Fruit fly (Drosophila melanogaster) whole organism, embryonic: ENCODE measurements around the gene CG31637.

ENCODE experiments used
- ATbp ChIP-seq: fragments of 200-800 bp; sonication (Bioruptor generic); optimal IDR thresholded peaks from 2 replicates; lab custom pipeline; 2017; ENCODE audit warnings: missing biosample characterization, mild to moderate bottlenecking, missing genetic modification characterization, missing genetic modification reagents
- Ada2b ChIP-seq: fragments of 200-800 bp; sonication (Bioruptor generic); IDR thresholded peaks from 2 replicates; pipeline ENCODE4 v1.3.6; 2022; ENCODE audit warnings: missing biosample characterization, missing genetic modification characterization
- BEAF-32 ChIP-seq: fragments of 200-800 bp; sonication (Bioruptor generic); optimal IDR thresholded peaks from 3 replicates; lab custom pipeline; 2017; ENCODE audit warnings: missing biosample characterization, missing genetic modification characterization, mild to moderate bottlenecking, moderate library complexity, missing genetic modification reagents
- Bteb2 ChIP-seq: fragments of 200-800 bp; sonication (Bioruptor generic); optimal IDR thresholded peaks from 2 replicates; lab custom pipeline; 2016; ENCODE audit warnings: missing biosample characterization, missing genetic modification characterization
- CG10274 ChIP-seq: fragments of 200-800 bp; sonication (Bioruptor generic); optimal IDR thresholded peaks from 3 replicates; lab custom pipeline; 2017; ENCODE audit warnings: missing biosample characterization, mild to moderate bottlenecking, missing genetic modification characterization
- CG10321 ChIP-seq: fragments of 200-800 bp; sonication (Bioruptor generic); IDR thresholded peaks from 2 replicates; pipeline ENCODE4 v1.3.6; 2022; ENCODE audit warnings: missing biosample characterization, missing genetic modification characterization
- CG10654 ChIP-seq: fragments of 200-800 bp; sonication (Bioruptor generic); optimal IDR thresholded peaks from 2 replicates; lab custom pipeline; 2016; ENCODE audit warnings: missing biosample characterization, missing genetic modification characterization
- CG14667 ChIP-seq: fragments of 200-800 bp; sonication (Bioruptor generic); IDR thresholded peaks from 2 replicates; pipeline ENCODE4 v1.3.6; 2022; ENCODE audit warnings: missing biosample characterization, missing genetic modification characterization
- CG1529 ChIP-seq: fragments of 200-800 bp; sonication (Bioruptor generic); optimal IDR thresholded peaks from 3 replicates; lab custom pipeline; 2018; ENCODE audit warnings: missing biosample characterization, missing genetic modification characterization
- CG15696 ChIP-seq: fragments of 200-800 bp; sonication (Bioruptor generic); optimal IDR thresholded peaks from 2 replicates; lab custom pipeline; 2019; ENCODE audit warnings: missing biosample characterization, mild to moderate bottlenecking, missing genetic modification characterization, moderate library complexity
- CG17359 ChIP-seq: fragments of 200-800 bp; sonication (Bioruptor generic); optimal IDR thresholded peaks from 3 replicates; lab custom pipeline; 2018; ENCODE audit warnings: missing biosample characterization, mild to moderate bottlenecking, missing genetic modification characterization, moderate library complexity
- CG17568 ChIP-seq: fragments of 200-800 bp; sonication (Bioruptor generic); optimal IDR thresholded peaks from 2 replicates; lab custom pipeline; 2018; ENCODE audit warnings: missing biosample characterization, mild to moderate bottlenecking, missing genetic modification characterization, moderate library complexity
- CG18619 ChIP-seq: fragments of 200-800 bp; sonication (Bioruptor generic); optimal IDR thresholded peaks from 3 replicates; lab custom pipeline; 2017; ENCODE audit warnings: missing biosample characterization, mild to moderate bottlenecking, missing genetic modification characterization
- CG2116 ChIP-seq: fragments of 200-800 bp; sonication (Bioruptor generic); optimal IDR thresholded peaks from 3 replicates; lab custom pipeline; 2018; ENCODE audit warnings: missing biosample characterization, mild to moderate bottlenecking, missing genetic modification characterization
- CG2202 ChIP-seq: fragments of 200-800 bp; sonication (Bioruptor generic); optimal IDR thresholded peaks from 2 replicates; lab custom pipeline; 2018; ENCODE audit warnings: missing biosample characterization, mild to moderate bottlenecking, missing genetic modification characterization
- CG43689 ChIP-seq: fragments of 200-800 bp; sonication (Bioruptor generic); IDR thresholded peaks from 2 replicates; pipeline ENCODE4 v1.3.6; 2022; ENCODE audit warnings: missing biosample characterization, missing genetic modification characterization
- CG6272 ChIP-seq: fragments of 200-800 bp; sonication (Bioruptor generic); IDR thresholded peaks from 2 replicates; pipeline ENCODE4 v1.3.6; 2022; ENCODE audit warnings: missing biosample characterization, missing genetic modification characterization
- CG6813 ChIP-seq: fragments of 200-800 bp; sonication (Bioruptor generic); optimal IDR thresholded peaks from 2 replicates; lab custom pipeline; 2017; ENCODE audit warnings: missing biosample characterization, missing genetic modification characterization, mild to moderate bottlenecking, moderate library complexity, missing genetic modification reagents
- CTCF ChIP-seq: fragments of 200-800 bp; sonication (Bioruptor generic); optimal IDR thresholded peaks from 2 replicates; lab custom pipeline; 2017; ENCODE audit warnings: missing biosample characterization, mild to moderate bottlenecking, missing genetic modification characterization, moderate library complexity
- D19B ChIP-seq: fragments of 200-800 bp; sonication (Bioruptor generic); optimal IDR thresholded peaks from 2 replicates; lab custom pipeline; 2017; ENCODE audit warnings: missing biosample characterization, mild to moderate bottlenecking, missing genetic modification characterization
- Dbx ChIP-seq: fragments of 200-800 bp; sonication (Bioruptor generic); IDR thresholded peaks from 3 replicates; pipeline ENCODE4 v1.3.6; 2022; ENCODE audit warnings: missing biosample characterization, missing genetic modification characterization
- E2f2 ChIP-seq: fragments of 200-800 bp; sonication (Bioruptor generic); IDR thresholded peaks from 2 replicates; pipeline ENCODE4 v1.3.6; 2022; ENCODE audit warnings: missing biosample characterization, missing genetic modification characterization
- Hand ChIP-seq: fragments of 200-800 bp; sonication (Bioruptor generic); optimal IDR thresholded peaks from 2 replicates; lab custom pipeline; 2017; ENCODE audit warnings: mild to moderate bottlenecking, missing biosample characterization, missing genetic modification reagents, missing genetic modification characterization
- Hmr ChIP-seq: fragments of 200-800 bp; sonication (Bioruptor generic); optimal IDR thresholded peaks from 3 replicates; lab custom pipeline; 2017; ENCODE audit warnings: mild to moderate bottlenecking, missing biosample characterization, missing genetic modification reagents, missing genetic modification characterization
- Kr ChIP-seq: fragments of 200-800 bp; sonication (Bioruptor generic); optimal IDR thresholded peaks from 2 replicates; lab custom pipeline; 2017; ENCODE audit warnings: missing biosample characterization, mild to moderate bottlenecking, missing genetic modification characterization
- Mad ChIP-seq: fragments of 200-800 bp; sonication (Bioruptor generic); optimal IDR thresholded peaks from 2 replicates; lab custom pipeline; 2016; ENCODE audit warnings: missing biosample characterization, missing genetic modification characterization
- NFAT ChIP-seq: fragments of 200-800 bp; sonication (Bioruptor generic); IDR thresholded peaks from 2 replicates; pipeline ENCODE4 v1.3.6; 2022; ENCODE audit warnings: missing biosample characterization, missing genetic modification characterization
- PHDP ChIP-seq: fragments of 200-800 bp; sonication (Bioruptor generic); optimal IDR thresholded peaks from 3 replicates; lab custom pipeline; 2018; ENCODE audit warnings: missing biosample characterization, mild to moderate bottlenecking, missing genetic modification characterization, moderate library complexity
- Poxn ChIP-seq: fragments of 200-800 bp; sonication (Bioruptor generic); IDR thresholded peaks from 2 replicates; pipeline ENCODE4 v1.3.6; 2022; ENCODE audit warnings: missing biosample characterization, missing genetic modification characterization
- Rfx ChIP-seq: fragments of 200-800 bp; sonication (Bioruptor generic); IDR thresholded peaks from 2 replicates; pipeline ENCODE4 v1.3.6; 2022; ENCODE audit warnings: missing biosample characterization, missing genetic modification characterization
- Sry-δ ChIP-seq: fragments of 200-800 bp; sonication (Bioruptor generic); optimal IDR thresholded peaks from 2 replicates; lab custom pipeline; 2016; ENCODE audit warnings: missing biosample characterization, missing genetic modification characterization
- al ChIP-seq: fragments of 200-800 bp; sonication (Bioruptor generic); IDR thresholded peaks from 2 replicates; pipeline ENCODE4 v1.3.6; 2022; ENCODE audit warnings: missing biosample characterization, missing genetic modification characterization
- ap ChIP-seq: fragments of 200-800 bp; sonication (Bioruptor generic); IDR thresholded peaks from 2 replicates; pipeline ENCODE4 v1.3.6; 2022; ENCODE audit warnings: missing biosample characterization, missing genetic modification characterization
- bbx ChIP-seq: fragments of 200-800 bp; sonication (Bioruptor generic); IDR thresholded peaks from 2 replicates; pipeline ENCODE4 v1.3.6; 2022; ENCODE audit warnings: missing biosample characterization, missing genetic modification characterization; ENCODE audit not compliant: partially characterized antibody
- btn ChIP-seq: fragments of 200-800 bp; sonication (Bioruptor generic); optimal IDR thresholded peaks from 2 replicates; lab custom pipeline; 2016; ENCODE audit warnings: missing biosample characterization, missing genetic modification characterization
- ci ChIP-seq: fragments of 200-800 bp; sonication (Bioruptor generic); IDR thresholded peaks from 3 replicates; pipeline ENCODE4 v1.3.6; 2022; ENCODE audit warnings: missing biosample characterization, missing genetic modification characterization
- fru ChIP-seq: fragments of >200 bp; optimal IDR thresholded peaks from 2 replicates; lab custom pipeline; 2017
- gcm ChIP-seq: fragments of 200-800 bp; sonication (Bioruptor generic); optimal IDR thresholded peaks from 2 replicates; lab custom pipeline; 2019; ENCODE audit warnings: missing biosample characterization, mild to moderate bottlenecking, missing genetic modification characterization, moderate library complexity
- insv ChIP-seq, 2 experiments: fragments of 200-800 bp; sonication (Bioruptor generic); optimal IDR thresholded peaks; 3 replicates each; lab custom pipeline; 2016 to 2018; ENCODE audit warnings: missing biosample characterization in 2 of 2, missing genetic modification characterization in 2 of 2
- lola ChIP-seq, 3 experiments: fragments of >200 bp in 2 of 3; fragments of 200-800 bp in 1 of 3; sonication (Bioruptor generic) in 1 of 3; optimal IDR thresholded peaks; 2 replicates each; lab custom pipeline; 2017 to 2019; ENCODE audit warnings: missing biosample characterization in 3 of 3, missing genetic modification characterization in 3 of 3, mild to moderate bottlenecking in 1 of 3, moderate library complexity in 1 of 3
- nerfin-1 ChIP-seq: fragments of 200-800 bp; sonication (Bioruptor generic); optimal IDR thresholded peaks from 3 replicates; lab custom pipeline; 2019; ENCODE audit warnings: missing biosample characterization, mild to moderate bottlenecking, missing genetic modification characterization, moderate library complexity
- nmo ChIP-seq: fragments of 200-800 bp; sonication (Bioruptor generic); optimal IDR thresholded peaks from 2 replicates; lab custom pipeline; 2018; ENCODE audit warnings: missing biosample characterization, mild to moderate bottlenecking, missing genetic modification characterization, moderate library complexity
- pan ChIP-seq, 4 experiments: fragments of >200 bp in 3 of 4; fragments of 200-800 bp in 1 of 4; sonication (Bioruptor generic) in 1 of 4; optimal IDR thresholded peaks in 3 of 4; IDR thresholded peaks in 1 of 4; 2 replicates each; pipeline versions ENCODE4 v1.3.6 to Lab custom; 2017 to 2022; ENCODE audit warnings: missing biosample characterization in 2 of 4, missing genetic modification characterization in 2 of 4, mixed read lengths in 1 of 4
- pnt ChIP-seq: fragments of 200-800 bp; sonication (Bioruptor generic); optimal IDR thresholded peaks from 3 replicates; lab custom pipeline; 2016; ENCODE audit warnings: missing biosample characterization, missing genetic modification characterization
- pum ChIP-seq: fragments of 200-800 bp; sonication (Bioruptor generic); optimal IDR thresholded peaks from 2 replicates; lab custom pipeline; 2016; ENCODE audit warnings: missing biosample characterization, missing genetic modification characterization
- run ChIP-seq: fragments of 200-800 bp; sonication (Bioruptor generic); optimal IDR thresholded peaks from 3 replicates; lab custom pipeline; 2018; ENCODE audit warnings: missing biosample characterization, mild to moderate bottlenecking, missing genetic modification characterization
- salm ChIP-seq: fragments of 200-800 bp; sonication (Bioruptor generic); optimal IDR thresholded peaks from 2 replicates; lab custom pipeline; 2018; ENCODE audit warnings: missing biosample characterization, mild to moderate bottlenecking, missing genetic modification characterization
- sd ChIP-seq: fragments of 200-800 bp; sonication (Bioruptor generic); optimal IDR thresholded peaks from 3 replicates; lab custom pipeline; 2018; ENCODE audit warnings: missing biosample characterization, mild to moderate bottlenecking, missing genetic modification characterization, moderate library complexity
- sens ChIP-seq: fragments of 200-800 bp; sonication (Bioruptor generic); peaks from one replicate; lab custom pipeline; 2016; ENCODE audit warnings: missing biosample characterization, missing genetic modification characterization
- ttk ChIP-seq: fragments of 200-800 bp; sonication (Bioruptor generic); IDR thresholded peaks from 2 replicates; pipeline ENCODE4 v2.1.2; 2022; ENCODE audit warnings: missing biosample characterization, missing genetic modification characterization
- twi ChIP-seq: fragments of 200-800 bp; optimal IDR thresholded peaks from 2 replicates; lab custom pipeline; 2019; ENCODE audit warnings: missing biosample characterization, mild to moderate bottlenecking, missing genetic modification characterization, moderate library complexity
- zfh1 ChIP-seq: fragments of 200-800 bp; sonication (Bioruptor generic); IDR thresholded peaks from 3 replicates; pipeline ENCODE4 v1.3.6; 2022; ENCODE audit warnings: missing biosample characterization, missing genetic modification characterization

CG31637 gene

dm6 chr2L:6494405-6494816, 4.0 kb upstream of the CG31637 start, which contains the start of gene CG9547 (continued):
- TF ChIP-seq BEAF-32 (GFP tag; lab: Kevin White, UChicago): peak; percentile 11
- no peak for TF ChIP-seq ATbp
- TF ChIP-seq E2f2 (GFP tag; lab: Robert Waterston, UW): no peak
- peak; percentile 69; the same call in 2 of the 3 replicates for TF ChIP-seq ci (GFP tag; lab: Robert Waterston, UW)
- TF ChIP-seq ttk: no peak
- TF ChIP-seq ap (GFP tag; lab: Robert Waterston, UW): no peak
- TF ChIP-seq CG17359 (tag; lab: Kevin White, UChicago): no peak
- TF ChIP-seq Hmr (GFP tag; lab: Kevin White, UChicago): peak; percentile 48
- TF ChIP-seq CG10274 (GFP tag; lab: Kevin White, UChicago): no peak
- no peak for TF ChIP-seq CG1529 (GFP tag; lab: Kevin White, UChicago)
- no peak for TF ChIP-seq CTCF (GFP tag; lab: Kevin White, UChicago)
- TF ChIP-seq pan (optimal IDR thresholded peaks at IDR 0.05; lab: Kevin White, UChicago): no peak
- no peak for TF ChIP-seq pan (GFP tag; optimal IDR thresholded peaks at IDR 0.05 in 1 of 2, IDR thresholded peaks at IDR 0.05 in 1 of 2)
- TF ChIP-seq CG2202 (tag; lab: Kevin White, UChicago): no peak
- no peak for TF ChIP-seq CG15696 (tag; lab: Kevin White, UChicago)
- no peak for TF ChIP-seq CG2116 (GFP tag; lab: Kevin White, UChicago)
- no peak for TF ChIP-seq CG17568 (GFP tag; lab: Kevin White, UChicago)
- no peak for TF ChIP-seq Mad
- no peak for TF ChIP-seq sens
- no peak for TF ChIP-seq twi (tag; lab: Kevin White, UChicago)
- TF ChIP-seq NFAT: peak; percentile 22; the same call in 1 of the 2 replicates
- peak; percentile 43 for TF ChIP-seq CG6813 (GFP tag; lab: Kevin White, UChicago)
- TF ChIP-seq CG10654 (GFP tag; lab: Kevin White, UChicago): no peak
- peak; percentile 93 for TF ChIP-seq sd (tag; lab: Kevin White, UChicago)
- no peak for TF ChIP-seq Bteb2 (GFP tag; lab: Kevin White, UChicago)
- peak; percentile 44 for TF ChIP-seq PHDP (tag; lab: Kevin White, UChicago)
- TF ChIP-seq Ada2b (GFP tag; lab: Robert Waterston, UW): no peak
- TF ChIP-seq al: no peak
- no peak for TF ChIP-seq CG6272
- TF ChIP-seq CG10321: no peak
- no peak for TF ChIP-seq D19B (GFP tag; lab: Kevin White, UChicago)
- TF ChIP-seq zfh1 (GFP tag; lab: Robert Waterston, UW): no peak
- TF ChIP-seq Hand: peak; percentile 40
- no peak for TF ChIP-seq pum (GFP tag; lab: Kevin White, UChicago)
- TF ChIP-seq Rfx (GFP tag; lab: Robert Waterston, UW): no peak; the same call in 1 of the 2 replicates
- no peak for TF ChIP-seq btn (GFP tag; lab: Kevin White, UChicago)
- peak; percentile 16 for TF ChIP-seq gcm
- TF ChIP-seq CG43689 (GFP tag; lab: Robert Waterston, UW): no peak
- no peak for TF ChIP-seq insv (GFP tag; optimal IDR thresholded peaks at IDR 0.05; lab: Kevin White, UChicago)
- peak; percentile 65; the same call in 2 of the 3 replicates for TF ChIP-seq Dbx
- TF ChIP-seq run: peak; percentile 54
- no peak for TF ChIP-seq nmo (GFP tag; lab: Kevin White, UChicago)
- no peak for TF ChIP-seq lola (GFP tag; optimal IDR thresholded peaks at IDR 0.05; lab: Kevin White, UChicago)
- TF ChIP-seq nerfin-1: no peak
- no peak for TF ChIP-seq bbx (GFP tag; lab: Robert Waterston, UW)
- no peak for TF ChIP-seq Poxn (GFP tag; lab: Robert Waterston, UW)
- TF ChIP-seq salm (tag; lab: Kevin White, UChicago): peak; percentile 22
- no peak for TF ChIP-seq Sry-δ
- no peak for TF ChIP-seq CG14667 (GFP tag; lab: Robert Waterston, UW)
- TF ChIP-seq pnt (GFP tag; lab: Kevin White, UChicago): no peak
- TF ChIP-seq CG18619 (GFP tag; lab: Kevin White, UChicago): no peak
- no peak for TF ChIP-seq fru (lab: Kevin White, UChicago)
- TF ChIP-seq Kr (GFP tag; lab: Kevin White, UChicago): no peak
